Fruit fly (Drosophila melanogaster) whole organism, wandering third instar larva: ENCODE measurements around the gene CG4617.

ENCODE experiments used
- Hr83 ChIP-seq: fragments of 200-300 bp; sonication (Bioruptor generic); optimal IDR thresholded peaks from 2 replicates; lab custom pipeline; 2016; ENCODE audit warnings: missing biosample characterization, mild to moderate bottlenecking, missing genetic modification characterization, moderate library complexity; ENCODE audit not compliant: poor library complexity, severe bottlenecking
- pan ChIP-seq: fragments of >200 bp; optimal IDR thresholded peaks from 2 replicates; lab custom pipeline; 2017
- psq ChIP-seq: fragments of 200-800 bp; sonication (Bioruptor generic); optimal IDR thresholded peaks from 3 replicates; lab custom pipeline; 2017; ENCODE audit warnings: missing biosample characterization, mild to moderate bottlenecking, missing genetic modification characterization, moderate library complexity

DNA sequence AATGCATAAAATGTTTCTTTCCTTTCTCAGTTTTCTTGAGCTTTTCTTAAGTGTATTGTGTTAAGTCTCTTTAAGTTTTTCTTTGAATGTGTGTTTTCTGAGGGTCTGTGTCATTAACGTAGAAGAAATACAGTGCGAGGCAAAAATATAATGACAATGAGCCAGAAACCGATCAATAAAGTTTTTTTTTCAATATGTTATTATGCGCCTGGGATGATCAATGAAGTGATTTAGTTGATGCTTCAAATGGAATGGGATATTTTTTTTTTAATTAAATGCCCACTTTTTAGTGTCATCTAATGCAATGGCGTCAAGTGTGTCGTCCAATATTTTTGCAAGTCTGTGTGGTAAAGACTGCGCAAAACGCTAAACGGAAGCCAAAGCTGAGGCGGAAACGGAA is 17.8 kb downstream of the CG4617 start:
- no peak for TF ChIP-seq psq (GFP tag; lab: Kevin White, UChicago)
- TF ChIP-seq pan (lab: Kevin White, UChicago), result no peak
- TF ChIP-seq Hr83 (GFP tag; lab: Kevin White, UChicago), result no peak
